Worm (Caenorhabditis elegans): ENCODE results near the gene hlh-6.

- TF ChIP-seq sox-4 (tag; optimal IDR thresholded peaks at IDR 0.05), result no peak
- no peak for TF ChIP-seq mdl-1 (tag; optimal IDR thresholded peaks at IDR 0.05)
- no peak for TF ChIP-seq efl-1 (optimal IDR thresholded peaks at IDR 0.05)
- TF ChIP-seq efl-1 (GFP tag; optimal IDR thresholded peaks at IDR 0.05 in 1 of 2), result no peak
- no peak for TF ChIP-seq hlh-4 (tag; optimal IDR thresholded peaks at IDR 0.05)
- TF ChIP-seq ceh-90 (tag; optimal IDR thresholded peaks at IDR 0.05), result no peak
- TF ChIP-seq hpl-2 (GFP tag; optimal IDR thresholded peaks at IDR 0.05), result no peak
- no peak for TF ChIP-seq aha-1 (tag; optimal IDR thresholded peaks at IDR 0.05)
- no peak for TF ChIP-seq aly-2 (tag; optimal IDR thresholded peaks at IDR 0.05)
- TF ChIP-seq lin-35 (GFP tag; optimal IDR thresholded peaks at IDR 0.05), result no peak
Measured at ce11 chrII:9662797-9663196, 48.2 kb upstream of the hlh-6 start, which contains the start of gene cyp-13A10.

Data from whole organism, L1 larva.